Fruit fly (Drosophila melanogaster) whole organism, prepupa: ENCODE results near the gene Arfrp1.

ENCODE experiments used
- Blimp-1 ChIP-seq: fragments of 200-800 bp; sonication (Bioruptor generic); optimal IDR thresholded peaks from 3 replicates; lab custom pipeline; 2017; ENCODE audit warnings: missing biosample characterization, missing genetic modification characterization, mild to moderate bottlenecking, moderate library complexity, missing genetic modification reagents
- CG10631 ChIP-seq: fragments of 200-800 bp; sonication (Bioruptor generic); optimal IDR thresholded peaks from 2 replicates; lab custom pipeline; 2016; ENCODE audit warnings: missing biosample characterization, missing genetic modification characterization
- CG11294 ChIP-seq: fragments of 200-800 bp; sonication (Bioruptor generic); IDR thresholded peaks from 2 replicates; pipeline ENCODE4 v1.3.6; 2022; ENCODE audit warnings: missing biosample characterization, missing genetic modification characterization
- CG11762 ChIP-seq: fragments of 200-800 bp; sonication (Bioruptor generic); optimal IDR thresholded peaks from 3 replicates; lab custom pipeline; 2016; ENCODE audit warnings: missing biosample characterization, missing genetic modification characterization; ENCODE audit not compliant: insufficient read depth
- CG11902 ChIP-seq: fragments of 200-800 bp; sonication (Bioruptor generic); optimal IDR thresholded peaks from 3 replicates; lab custom pipeline; 2016; ENCODE audit warnings: missing biosample characterization, missing genetic modification characterization
- CG1621 ChIP-seq: fragments of 200-800 bp; sonication (Bioruptor generic); optimal IDR thresholded peaks from 3 replicates; lab custom pipeline; 2018; ENCODE audit warnings: missing biosample characterization, mild to moderate bottlenecking, missing genetic modification characterization
- CG16779 ChIP-seq: fragments of 200-800 bp; sonication (Bioruptor generic); optimal IDR thresholded peaks from 3 replicates; lab custom pipeline; 2017; ENCODE audit warnings: missing biosample characterization, mild to moderate bottlenecking, missing genetic modification characterization
- CG32006 ChIP-seq: fragments of 200-800 bp; sonication (Bioruptor generic); optimal IDR thresholded peaks from 3 replicates; lab custom pipeline; 2017; ENCODE audit warnings: missing biosample characterization, mild to moderate bottlenecking, missing genetic modification characterization
- CG34406 ChIP-seq: fragments of 200-800 bp; sonication (Bioruptor generic); optimal IDR thresholded peaks from 3 replicates; lab custom pipeline; 2016; ENCODE audit warnings: missing biosample characterization, missing genetic modification characterization
- CG3919 ChIP-seq: fragments of 200-800 bp; sonication (Bioruptor generic); optimal IDR thresholded peaks from 3 replicates; lab custom pipeline; 2016; ENCODE audit warnings: missing biosample characterization, missing genetic modification characterization
- CG4318 ChIP-seq: fragments of 200-800 bp; sonication (Bioruptor generic); optimal IDR thresholded peaks from 3 replicates; lab custom pipeline; 2017; ENCODE audit warnings: missing biosample characterization, mild to moderate bottlenecking, missing genetic modification characterization
- CG6792 ChIP-seq: fragments of 200-800 bp; sonication (Bioruptor generic); optimal IDR thresholded peaks from 3 replicates; lab custom pipeline; 2016; ENCODE audit warnings: missing biosample characterization, missing genetic modification characterization
- CG6808 ChIP-seq: fragments of 200-800 bp; sonication (Bioruptor generic); optimal IDR thresholded peaks from 3 replicates; lab custom pipeline; 2017; ENCODE audit warnings: missing biosample characterization, missing genetic modification characterization, mild to moderate bottlenecking, moderate library complexity, missing genetic modification reagents
- CG6854 ChIP-seq: fragments of 200-800 bp; sonication (Bioruptor generic); optimal IDR thresholded peaks from 2 replicates; lab custom pipeline; 2017; ENCODE audit warnings: missing biosample characterization, mild to moderate bottlenecking, missing genetic modification characterization
- CG8119 ChIP-seq: fragments of 200-800 bp; sonication (Bioruptor generic); IDR thresholded peaks from 3 replicates; pipeline ENCODE4 v1.3.6; 2022; ENCODE audit warnings: missing biosample characterization, missing genetic modification characterization
- CG8632 ChIP-seq: fragments of 200-800 bp; sonication (Bioruptor generic); optimal IDR thresholded peaks from 3 replicates; lab custom pipeline; 2016; ENCODE audit warnings: missing biosample characterization, missing genetic modification characterization
- Eip75B ChIP-seq: fragments of 200-800 bp; sonication (Bioruptor generic); optimal IDR thresholded peaks from 3 replicates; lab custom pipeline; 2016; ENCODE audit warnings: missing biosample characterization, missing genetic modification characterization
- Eip93F ChIP-seq: fragments of 200-800 bp; sonication (Bioruptor generic); optimal IDR thresholded peaks from 2 replicates; lab custom pipeline; 2016; ENCODE audit warnings: missing biosample characterization, mild to moderate bottlenecking, missing genetic modification characterization
- Ets96B ChIP-seq: fragments of 200-800 bp; optimal IDR thresholded peaks from 2 replicates; lab custom pipeline; 2019; ENCODE audit warnings: missing biosample characterization, mild to moderate bottlenecking, missing genetic modification characterization, moderate library complexity
- Gug ChIP-seq: fragments of 200-800 bp; sonication (Bioruptor generic); IDR thresholded peaks from 2 replicates; pipeline ENCODE4 v1.3.6; 2022; ENCODE audit warnings: missing biosample characterization, missing genetic modification characterization
- Hr38 ChIP-seq: sonication (Bioruptor generic); optimal IDR thresholded peaks from 2 replicates; lab custom pipeline; 2016; ENCODE audit warnings: missing biosample characterization, missing genetic modification characterization
- Hr39 ChIP-seq: fragments of 200-800 bp; sonication (Bioruptor generic); optimal IDR thresholded peaks from 2 replicates; lab custom pipeline; 2016; ENCODE audit warnings: missing biosample characterization, missing genetic modification characterization
- Hr4 ChIP-seq: fragments of 200-800 bp; sonication (Bioruptor generic); optimal IDR thresholded peaks from 3 replicates; lab custom pipeline; 2016; ENCODE audit warnings: missing biosample characterization, missing genetic modification characterization
- Lpt ChIP-seq: fragments of 200-800 bp; sonication (Bioruptor generic); optimal IDR thresholded peaks from 3 replicates; lab custom pipeline; 2016; ENCODE audit warnings: missing biosample characterization, missing genetic modification characterization
- Sox102F ChIP-seq: fragments of 200-800 bp; sonication (Bioruptor generic); optimal IDR thresholded peaks from 2 replicates; lab custom pipeline; 2016; ENCODE audit warnings: missing biosample characterization, mild to moderate bottlenecking, missing genetic modification characterization
- Sox14 ChIP-seq: fragments of 200-800 bp; sonication (Bioruptor generic); optimal IDR thresholded peaks from 3 replicates; lab custom pipeline; 2016; ENCODE audit warnings: missing biosample characterization, missing genetic modification characterization
- achi ChIP-seq: fragments of 200-800 bp; sonication (Bioruptor generic); optimal IDR thresholded peaks from 3 replicates; lab custom pipeline; 2016; ENCODE audit warnings: missing biosample characterization, missing genetic modification characterization
- acj6 ChIP-seq: fragments of 200-800 bp; sonication (Bioruptor generic); optimal IDR thresholded peaks from 3 replicates; lab custom pipeline; 2016; ENCODE audit warnings: missing biosample characterization, missing genetic modification characterization
- cyc ChIP-seq: fragments of 200-800 bp; sonication (Bioruptor generic); optimal IDR thresholded peaks from 3 replicates; lab custom pipeline; 2016; ENCODE audit warnings: missing biosample characterization, missing genetic modification characterization
- dsx ChIP-seq: fragments of 200-800 bp; optimal IDR thresholded peaks from 3 replicates; lab custom pipeline; 2019; ENCODE audit warnings: missing biosample characterization, mild to moderate bottlenecking, missing genetic modification characterization, moderate library complexity; ENCODE audit not compliant: poor library complexity, severe bottlenecking
- eg ChIP-seq: fragments of 200-800 bp; sonication (Bioruptor generic); IDR thresholded peaks from 3 replicates; pipeline ENCODE4 v1.3.6; 2022; ENCODE audit warnings: missing biosample characterization, missing genetic modification characterization
- esn ChIP-seq: fragments of 200-800 bp; sonication (Bioruptor generic); optimal IDR thresholded peaks from 2 replicates; lab custom pipeline; 2016; ENCODE audit warnings: missing biosample characterization, mild to moderate bottlenecking, missing genetic modification characterization, moderate library complexity
- fd59A ChIP-seq: fragments of 200-800 bp; sonication (Bioruptor generic); optimal IDR thresholded peaks from 2 replicates; lab custom pipeline; 2017; ENCODE audit warnings: missing biosample characterization, mild to moderate bottlenecking, missing genetic modification characterization, missing genetic modification reagents
- fd85E ChIP-seq: fragments of 200-800 bp; sonication (Bioruptor generic); optimal IDR thresholded peaks from 3 replicates; lab custom pipeline; 2016; ENCODE audit warnings: missing biosample characterization, missing genetic modification characterization
- fkh ChIP-seq: fragments of 200-800 bp; sonication (Bioruptor generic); optimal IDR thresholded peaks from 3 replicates; lab custom pipeline; 2017; ENCODE audit warnings: missing biosample characterization, mild to moderate bottlenecking, missing genetic modification characterization, moderate library complexity
- net ChIP-seq: fragments of 200-800 bp; sonication (Bioruptor generic); optimal IDR thresholded peaks from 3 replicates; lab custom pipeline; 2016; ENCODE audit warnings: missing biosample characterization, missing genetic modification characterization
- pdm3 ChIP-seq: fragments of 200-800 bp; sonication (Bioruptor generic); optimal IDR thresholded peaks from 3 replicates; lab custom pipeline; 2016; ENCODE audit warnings: missing biosample characterization, missing genetic modification characterization
- ss ChIP-seq, 2 experiments: fragments of 200-800 bp; sonication (Bioruptor generic); optimal IDR thresholded peaks; 2 replicates in 1 of 2; 3 replicates in 1 of 2; lab custom pipeline; 2017 to 2018; ENCODE audit warnings: mild to moderate bottlenecking in 2 of 2, missing biosample characterization in 2 of 2, missing genetic modification characterization in 2 of 2, moderate library complexity in 1 of 2
- svp ChIP-seq: fragments of 200-800 bp; sonication (Bioruptor generic); peaks from one replicate; lab custom pipeline; 2016; ENCODE audit warnings: missing biosample characterization, missing genetic modification characterization
- topi ChIP-seq: fragments of 200-800 bp; sonication (Bioruptor generic); optimal IDR thresholded peaks from 3 replicates; lab custom pipeline; 2016; ENCODE audit warnings: missing biosample characterization, missing genetic modification characterization

The Arfrp1 gene

DNA sequence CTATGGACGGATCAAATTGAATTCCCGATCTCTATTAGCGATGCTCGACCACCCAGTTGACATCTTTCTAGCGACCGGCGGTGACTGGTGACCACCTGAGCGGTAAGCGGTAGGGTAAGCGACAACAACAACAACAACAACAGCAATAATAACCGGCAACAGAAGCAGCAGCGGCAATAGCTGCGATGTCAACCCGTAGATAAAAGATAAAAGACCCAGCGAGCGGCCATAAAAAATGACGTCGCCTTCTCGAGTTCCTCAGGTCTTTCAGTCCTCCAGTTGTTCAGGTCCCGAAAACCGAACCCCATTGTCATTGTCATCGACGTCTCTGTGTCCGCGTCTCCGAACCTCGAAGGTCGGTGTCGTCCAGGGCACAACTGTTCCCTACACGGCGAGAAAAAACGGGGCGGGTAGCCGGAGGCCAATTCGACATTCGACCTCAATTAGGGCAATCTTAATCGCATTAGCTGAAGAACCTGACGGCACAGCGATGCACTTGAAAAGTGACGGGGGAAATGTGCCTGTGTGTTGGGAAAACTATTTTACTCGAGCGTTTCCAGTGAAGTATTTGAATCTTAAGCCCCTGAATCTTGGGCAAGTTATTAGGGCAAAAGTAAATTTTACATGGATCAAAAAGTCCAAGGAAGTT is 25.8 kb downstream of the Arfrp1 start:
- no peak for TF ChIP-seq pdm3 (GFP tag; lab: Kevin White, UChicago)

dm6 chrX:9133577-9134240 is 26.8 kb downstream of the Arfrp1 start:
- TF ChIP-seq CG4318 (GFP tag; lab: Kevin White, UChicago) (no peak), fd85E (GFP tag; lab: Kevin White, UChicago) (no peak), svp (GFP tag; lab: Kevin White, UChicago) (peak; percentile 86), esn (GFP tag; lab: Kevin White, UChicago) (no peak)

dm6 chrX:9134241-9134849 is 27.5 kb downstream of the Arfrp1 start:
- TF ChIP-seq ss (GFP tag; optimal IDR thresholded peaks at IDR 0.05; lab: Kevin White, UChicago) (peak; percentile 35 to 70), CG8119 (GFP tag; lab: Robert Waterston, UW) (0 out of 3 replicates have a peak, but pooled peaks have one; percentile 32), CG8632 (GFP tag; lab: Kevin White, UChicago) (no peak), acj6 (GFP tag; lab: Kevin White, UChicago) (no peak), CG6808 (peak; percentile 35), eg (GFP tag; lab: Robert Waterston, UW) (peak; percentile 34; the same call in 1 of the 3 replicates), svp (GFP tag; lab: Kevin White, UChicago) (peak; percentile 78), Sox102F (GFP tag; lab: Kevin White, UChicago) (no peak), dsx (GFP tag; lab: Kevin White, UChicago) (peak; percentile 28), cyc (GFP tag; lab: Kevin White, UChicago) (no peak), CG10631 (no peak)

DNA sequence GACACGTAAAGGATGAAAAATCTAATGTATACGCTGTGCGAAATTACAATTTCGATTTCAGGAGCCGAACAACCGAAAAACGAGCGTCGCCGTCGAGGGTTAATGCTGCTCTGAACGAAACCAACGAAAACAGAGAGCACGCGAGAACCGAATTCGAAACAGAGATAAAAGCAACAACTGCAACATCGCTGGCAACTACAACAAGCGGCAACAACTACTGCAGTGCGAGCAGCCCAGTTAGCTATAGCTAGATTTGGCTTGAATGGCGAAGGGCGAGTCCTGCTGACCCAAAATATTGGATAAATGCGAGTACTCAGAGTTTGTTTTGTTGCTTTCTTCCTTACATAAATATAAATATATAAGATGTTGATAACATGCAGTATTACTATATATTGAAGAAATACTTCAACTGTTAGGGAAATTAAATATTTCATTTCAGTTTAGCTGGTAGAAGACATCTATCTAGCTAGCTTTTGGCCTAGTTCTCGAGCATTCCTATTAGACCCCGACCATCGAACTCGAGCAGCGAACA is 28.1 kb downstream of the Arfrp1 start, which contains the start of gene fend:
Gene fend, minus strand, starts transcription at position 178 of the 532 bp plus-strand sequence.
- TF ChIP-seq dsx (GFP tag; lab: Kevin White, UChicago) (peak; percentile 24), Eip75B (GFP tag; lab: Kevin White, UChicago) (no peak), CG3919 (GFP tag; lab: Kevin White, UChicago) (no peak), fkh (GFP tag; lab: Kevin White, UChicago) (no peak), CG6854 (no peak), CG32006 (GFP tag; lab: Kevin White, UChicago) (peak; percentile 56), Hr38 (no peak), acj6 (GFP tag; lab: Kevin White, UChicago) (peak; percentile 34), net (peak; percentile 32), CG10631 (no peak), CG1621 (tag; lab: Kevin White, UChicago) (no peak), CG6792 (GFP tag; lab: Kevin White, UChicago) (no peak), achi (peak; percentile 34), Hr39 (GFP tag; lab: Kevin White, UChicago) (no peak), CG11294 (GFP tag; lab: Robert Waterston, UW) (no peak), topi (peak; percentile 11), Ets96B (tag; lab: Kevin White, UChicago) (peak; percentile 54), fd85E (GFP tag; lab: Kevin White, UChicago) (no peak), ss (GFP tag; optimal IDR thresholded peaks at IDR 0.05; lab: Kevin White, UChicago) (peak; percentile 26 to 57), CG6808 (peak; percentile 49), CG11902 (GFP tag; lab: Kevin White, UChicago) (no peak), CG16779 (tag; lab: Kevin White, UChicago) (peak; percentile 17), CG8632 (GFP tag; lab: Kevin White, UChicago) (no peak), Sox14 (GFP tag; lab: Kevin White, UChicago) (peak; percentile 16), CG8119 (GFP tag; lab: Robert Waterston, UW) (no peak), CG34406 (GFP tag; lab: Kevin White, UChicago) (peak; percentile 26), pdm3 (GFP tag; lab: Kevin White, UChicago) (no peak), Blimp-1 (no peak), Hr4 (GFP tag; lab: Kevin White, UChicago) (peak; percentile 3), Eip93F (no peak), Lpt (peak; percentile 4), esn (GFP tag; lab: Kevin White, UChicago) (peak; percentile 31), Gug (GFP tag; lab: Robert Waterston, UW) (no peak), fd59A (GFP tag; lab: Kevin White, UChicago) (no peak), CG11762 (GFP tag; lab: Kevin White, UChicago) (no peak)
